Worm (Caenorhabditis elegans) whole organism, late embryonic: ENCODE results near the gene C01F6.14.

Source experiments
- K02D7.2 ChIP-seq: sonication (generic microtip); optimal IDR thresholded peaks from 2 replicates; lab custom pipeline; 2017; ENCODE audit warnings: mild to moderate bottlenecking, missing genetic modification characterization, missing compliant biosample characterization
- ceh-31 ChIP-seq: sonication (generic microtip); optimal IDR thresholded peaks from 2 replicates; lab custom pipeline; 2016; ENCODE audit warnings: missing genetic modification characterization, missing compliant biosample characterization
- ceh-6 ChIP-seq: fragments of 200-800 bp; sonication (Bioruptor generic); optimal IDR thresholded peaks from 2 replicates; lab custom pipeline; 2018; ENCODE audit warnings: mild to moderate bottlenecking, missing genetic modification characterization, missing compliant biosample characterization
- fkh-10 ChIP-seq: fragments of 150-350 bp; optimal IDR thresholded peaks from 2 replicates; lab custom pipeline; 2014; ENCODE audit warnings: missing biosample characterization, missing genetic modification reagents, missing genetic modification characterization
- unc-55 ChIP-seq: sonication (generic microtip); optimal IDR thresholded peaks from 2 replicates; lab custom pipeline; 2017; ENCODE audit warnings: missing biosample characterization, missing genetic modification reagents, missing genetic modification characterization

ce11 chrIV:9070188-9070587 lies 33.7 kb downstream of the C01F6.14 start:
- TF ChIP-seq ceh-6 (GFP tag; lab: Kevin White, UChicago) (no peak), ceh-31 (tag; lab: Kevin White, UChicago) (no peak), unc-55 (GFP tag; lab: Kevin White, UChicago) (no peak), K02D7.2 (tag; lab: Kevin White, UChicago) (no peak), fkh-10 (GFP tag; lab: Kevin White, UChicago) (no peak)
